Worm (Caenorhabditis elegans): ENCODE measurements around the gene K11D12.7.

Gene K11D12.7

DNA sequence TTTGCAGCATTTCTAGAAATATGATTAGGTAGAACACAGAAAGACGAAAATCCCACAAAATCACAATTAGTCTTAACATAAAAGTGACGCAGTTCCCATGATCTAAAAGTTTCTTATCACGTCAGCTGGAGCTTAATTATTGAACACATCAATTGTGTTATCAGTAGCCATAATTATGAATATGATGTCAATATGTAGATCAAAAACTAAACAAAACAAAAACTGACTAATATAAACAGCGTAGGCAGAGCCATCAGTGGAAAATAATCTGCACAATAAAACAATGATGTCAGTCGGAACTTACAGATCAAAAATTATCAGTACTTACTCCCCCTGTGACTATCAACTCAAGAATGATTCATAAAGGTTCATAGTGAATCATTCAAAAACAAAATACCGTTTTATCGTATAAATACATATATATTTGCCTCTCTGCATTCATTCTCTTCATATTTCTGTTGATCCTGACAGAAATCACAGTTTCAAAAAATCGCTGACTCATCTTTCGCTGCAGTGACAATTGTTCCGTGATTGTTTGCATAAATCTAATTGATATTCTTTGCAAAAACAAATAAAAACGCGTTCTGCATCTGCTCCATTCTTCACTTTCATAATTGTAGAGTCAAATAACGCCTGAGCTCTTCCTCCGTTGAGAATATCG is 23.9 kb downstream of the K11D12.7 start, which contains the start of gene srr-6:
TSS of gene srr-6 (plus strand) at position 611 of the 661 bp plus-strand sequence.
- no peak for TF ChIP-seq W03F9.2 (tag; optimal IDR thresholded peaks at IDR 0.05)
- no peak for TF ChIP-seq dao-5 (tag; optimal IDR thresholded peaks at IDR 0.05)
- no peak for TF ChIP-seq him-1 (tag; optimal IDR thresholded peaks at IDR 0.05)

DNA sequence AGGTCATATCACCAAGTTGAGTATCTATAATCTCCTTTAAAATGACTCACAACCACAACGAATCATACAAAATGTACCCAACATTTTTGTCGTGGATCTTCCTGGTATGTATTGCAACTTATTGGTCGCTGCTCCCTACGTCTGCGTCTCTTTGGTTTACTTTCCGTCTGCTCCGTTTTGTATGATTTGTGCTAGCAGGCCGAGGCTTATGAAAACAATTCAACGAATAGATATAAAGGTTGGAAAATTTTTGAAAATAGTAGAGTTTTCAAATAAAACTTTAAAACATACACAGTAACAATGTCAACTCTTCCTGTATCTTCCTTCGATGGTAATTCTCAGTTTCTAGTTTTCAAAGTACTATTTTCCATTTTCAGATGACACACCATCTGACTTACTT is 34.9 kb downstream of the K11D12.7 start, which contains the start of gene srr-8:
TSS of gene srr-8 (plus strand) at position 301 of the 400 bp plus-strand sequence.
- TF ChIP-seq W03F9.2 (tag; optimal IDR thresholded peaks at IDR 0.05) (no peak), him-1 (tag; optimal IDR thresholded peaks at IDR 0.05) (no peak), dao-5 (tag; optimal IDR thresholded peaks at IDR 0.05) (no peak)

DNA sequence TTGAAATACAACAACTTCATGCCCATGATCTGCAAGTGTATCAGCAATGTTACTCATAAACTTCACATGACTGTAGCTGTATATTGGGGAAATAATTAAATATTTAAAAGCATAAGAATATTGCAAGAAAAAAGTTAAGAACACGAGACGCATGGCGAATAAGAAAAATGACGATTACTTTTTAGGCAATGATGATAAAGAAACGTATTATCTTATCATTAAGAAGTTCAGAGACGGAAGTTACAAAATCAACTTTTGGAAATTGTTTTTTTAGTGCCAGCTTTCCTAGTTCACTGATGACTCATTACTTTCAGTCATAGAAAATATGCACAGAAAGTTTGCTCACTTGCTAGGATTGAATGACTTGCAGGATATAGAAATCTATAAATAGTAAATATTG is 35.9 kb downstream of the K11D12.7 start, which contains the start of gene ugt-7:
TSS of gene ugt-7 (minus strand) at position 161 of the 400 bp plus-strand sequence.
- no peak for TF ChIP-seq him-1 (tag; optimal IDR thresholded peaks at IDR 0.05)

DNA sequence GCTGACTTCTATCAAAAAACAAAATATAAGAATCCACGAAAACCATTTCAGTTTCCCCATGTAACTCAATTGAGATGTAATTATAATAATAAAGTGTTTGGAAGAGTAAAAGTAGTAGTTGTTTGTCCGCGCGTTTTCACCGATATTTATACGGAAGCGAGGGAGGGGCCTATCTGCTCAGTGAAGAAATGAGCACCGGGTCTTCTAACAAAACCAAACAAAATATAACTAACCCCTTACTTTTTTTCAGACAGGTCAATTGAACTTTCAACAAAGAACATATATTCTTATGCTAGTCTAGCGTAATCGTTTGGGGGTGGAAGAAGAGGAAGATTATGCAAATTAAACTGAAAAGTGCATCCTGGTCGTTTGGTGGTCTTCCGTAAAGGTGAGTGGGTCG is 41.1 kb downstream of the K11D12.7 start, which contains the start of gene ncx-9:
TSS of gene ncx-9 (minus strand) at position 101 of the 400 bp plus-strand sequence.
- TF ChIP-seq him-1 (tag; optimal IDR thresholded peaks at IDR 0.05) (no peak), W03F9.2 (tag; optimal IDR thresholded peaks at IDR 0.05) (no peak), dao-5 (tag; optimal IDR thresholded peaks at IDR 0.05) (no peak)

DNA sequence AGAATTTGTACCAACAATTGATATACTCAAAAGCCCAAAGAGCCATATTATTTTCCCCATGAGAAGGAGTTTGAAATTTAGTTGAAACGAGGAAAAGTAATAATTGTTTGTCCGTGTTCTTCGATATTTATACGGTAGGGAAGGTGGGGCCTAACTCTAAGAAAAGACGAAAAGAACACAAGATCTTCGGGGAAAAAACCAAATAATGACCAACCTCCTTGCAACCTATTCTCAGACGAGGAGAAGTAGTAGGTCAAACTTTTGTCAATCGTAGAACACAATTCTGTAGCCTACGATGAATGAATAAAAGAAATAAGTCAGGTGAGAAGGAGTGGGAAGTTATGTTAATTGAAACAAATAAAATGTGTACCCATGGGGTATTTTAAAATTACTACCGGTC is 49.2 kb downstream of the K11D12.7 start, which contains the start of gene ncx-8:
TSS of gene ncx-8 (minus strand) at position 101 of the 400 bp plus-strand sequence.
- TF ChIP-seq him-1 (tag; optimal IDR thresholded peaks at IDR 0.05) (no peak), dao-5 (tag; optimal IDR thresholded peaks at IDR 0.05) (no peak), W03F9.2 (tag; optimal IDR thresholded peaks at IDR 0.05) (no peak)
